Worm (Caenorhabditis elegans) whole organism, mixed stage, embryonic: Measurements from ENCODE around the gene col-179.

Experiments used
- bed-3 ChIP-seq: fragments of 200-800 bp; sonication (Bioruptor generic); optimal IDR thresholded peaks from 3 replicates; lab custom pipeline; 2018; ENCODE audit warnings: mild to moderate bottlenecking, missing genetic modification characterization, moderate library complexity, missing compliant biosample characterization
- blmp-1 ChIP-seq: fragments of 150-350 bp; optimal IDR thresholded peaks from 2 replicates; lab custom pipeline; 2014; ENCODE audit warnings: missing biosample characterization, missing genetic modification characterization
- ceh-39 ChIP-seq: fragments of 150-350 bp; optimal IDR thresholded peaks from 2 replicates; lab custom pipeline; 2014; ENCODE audit warnings: missing biosample characterization, missing genetic modification characterization
- ceh-43 ChIP-seq: fragments of 200-800 bp; sonication (Bioruptor generic); optimal IDR thresholded peaks from 2 replicates; lab custom pipeline; 2018; ENCODE audit warnings: mild to moderate bottlenecking, missing genetic modification characterization, moderate library complexity, missing compliant biosample characterization
- ceh-83 ChIP-seq: fragments of 200-800 bp; sonication (Bioruptor generic); optimal IDR thresholded peaks from 2 replicates; lab custom pipeline; 2018; ENCODE audit warnings: mild to moderate bottlenecking, missing genetic modification characterization, missing compliant biosample characterization
- ces-1 ChIP-seq: fragments of 150-350 bp; optimal IDR thresholded peaks from 2 replicates; lab custom pipeline; 2014; ENCODE audit warnings: missing biosample characterization, missing genetic modification reagents, missing genetic modification characterization
- drap-1 ChIP-seq: fragments of 200-800 bp; sonication (Bioruptor generic); optimal IDR thresholded peaks from 3 replicates; lab custom pipeline; 2018; ENCODE audit warnings: mild to moderate bottlenecking, missing genetic modification characterization, missing compliant biosample characterization
- elt-1 ChIP-seq: sonication (generic microtip); optimal IDR thresholded peaks from 2 replicates; lab custom pipeline; 2017; ENCODE audit warnings: missing genetic modification characterization, mild to moderate bottlenecking, missing compliant biosample characterization, antibody characterized with exemption, moderate library complexity, borderline replicate concordance; ENCODE audit not compliant: insufficient read depth
- elt-3 ChIP-seq: fragments of 150-350 bp; optimal IDR thresholded peaks from 2 replicates; lab custom pipeline; 2014; ENCODE audit warnings: missing biosample characterization, missing genetic modification characterization
- flh-1 ChIP-seq: fragments of 200-800 bp; sonication (Bioruptor generic); optimal IDR thresholded peaks from 2 replicates; lab custom pipeline; 2018; ENCODE audit warnings: mild to moderate bottlenecking, missing genetic modification characterization, moderate library complexity, missing compliant biosample characterization
- ham-2 ChIP-seq: fragments of 200-800 bp; sonication (Bioruptor generic); optimal IDR thresholded peaks from 2 replicates; lab custom pipeline; 2018; ENCODE audit warnings: mild to moderate bottlenecking, missing genetic modification characterization, missing compliant biosample characterization
- hlh-1 ChIP-seq: fragments of 150-350 bp; optimal IDR thresholded peaks from 2 replicates; lab custom pipeline; 2014; ENCODE audit warnings: missing biosample characterization, missing genetic modification reagents, missing genetic modification characterization
- lin-13 ChIP-seq: fragments of 150-350 bp; optimal IDR thresholded peaks from 2 replicates; lab custom pipeline; 2014; ENCODE audit warnings: missing biosample characterization, missing genetic modification characterization
- lin-32 ChIP-seq: fragments of 200-800 bp; sonication (Bioruptor generic); optimal IDR thresholded peaks from 2 replicates; lab custom pipeline; 2018; ENCODE audit warnings: mild to moderate bottlenecking, missing genetic modification characterization, missing compliant biosample characterization
- lsy-2 ChIP-seq: fragments of 150-350 bp; optimal IDR thresholded peaks from 2 replicates; lab custom pipeline; 2014; ENCODE audit warnings: missing biosample characterization, missing genetic modification characterization
- mab-5 ChIP-seq: fragments of 150-350 bp; optimal IDR thresholded peaks from 2 replicates; lab custom pipeline; 2014; ENCODE audit warnings: missing biosample characterization, missing genetic modification characterization
- mep-1 ChIP-seq: fragments of 150-350 bp; optimal IDR thresholded peaks from 2 replicates; lab custom pipeline; 2017; ENCODE audit warnings: missing biosample characterization, missing genetic modification reagents, missing genetic modification characterization, inconsistent platforms
- mls-2 ChIP-seq: sonication (generic microtip); optimal IDR thresholded peaks from 2 replicates; lab custom pipeline; 2016; ENCODE audit warnings: mild to moderate bottlenecking, missing genetic modification characterization, moderate library complexity, missing compliant biosample characterization
- nhr-12 ChIP-seq: fragments of 150-350 bp; optimal IDR thresholded peaks from 2 replicates; lab custom pipeline; 2014; ENCODE audit warnings: missing biosample characterization, missing genetic modification characterization
- nhr-2 ChIP-seq: fragments of 150-350 bp; optimal IDR thresholded peaks from 2 replicates; lab custom pipeline; 2014; ENCODE audit warnings: missing biosample characterization, missing genetic modification characterization
- nhr-237 ChIP-seq: fragments of 150-350 bp; optimal IDR thresholded peaks from 2 replicates; lab custom pipeline; 2014; ENCODE audit warnings: missing biosample characterization, missing genetic modification characterization
- nhr-28 ChIP-seq: fragments of 150-350 bp; optimal IDR thresholded peaks from 2 replicates; lab custom pipeline; 2014; ENCODE audit warnings: missing biosample characterization, missing genetic modification characterization
- nhr-76 ChIP-seq: sonication (generic microtip); optimal IDR thresholded peaks from 2 replicates; lab custom pipeline; 2017; ENCODE audit warnings: missing biosample characterization, missing genetic modification characterization
- sem-2 ChIP-seq: fragments of 200-800 bp; sonication (Bioruptor generic); optimal IDR thresholded peaks from 2 replicates; lab custom pipeline; 2018; ENCODE audit warnings: mild to moderate bottlenecking, missing genetic modification characterization, missing compliant biosample characterization
- snpc-4 ChIP-seq: fragments of 150-350 bp; optimal IDR thresholded peaks from 2 replicates; lab custom pipeline; 2014; ENCODE audit warnings: missing biosample characterization, missing genetic modification characterization
- sptf-1 ChIP-seq: sonication (generic microtip); optimal IDR thresholded peaks from 2 replicates; lab custom pipeline; 2017; ENCODE audit warnings: mild to moderate bottlenecking, missing genetic modification characterization, moderate library complexity, missing compliant biosample characterization
- tbx-8 ChIP-seq: fragments of 200-800 bp; sonication (Bioruptor generic); optimal IDR thresholded peaks from 2 replicates; lab custom pipeline; 2018; ENCODE audit warnings: mild to moderate bottlenecking, missing genetic modification characterization, moderate library complexity, missing compliant biosample characterization
- unc-120 ChIP-seq: sonication (generic microtip); optimal IDR thresholded peaks from 2 replicates; lab custom pipeline; 2017; ENCODE audit warnings: missing genetic modification characterization, missing compliant biosample characterization; ENCODE audit not compliant: poor library complexity, severe bottlenecking
- unc-39 ChIP-seq: fragments of 150-350 bp; optimal IDR thresholded peaks from 2 replicates; lab custom pipeline; 2014; ENCODE audit warnings: missing biosample characterization, missing genetic modification characterization
- unc-62 ChIP-seq: fragments of 150-350 bp; optimal IDR thresholded peaks from 2 replicates; lab custom pipeline; 2014; ENCODE audit warnings: missing biosample characterization, missing genetic modification reagents, missing genetic modification characterization
- zip-8 ChIP-seq: fragments of 150-350 bp; optimal IDR thresholded peaks from 2 replicates; lab custom pipeline; 2014; ENCODE audit warnings: missing biosample characterization, missing genetic modification characterization
- ztf-11 ChIP-seq: fragments of 150-350 bp; optimal IDR thresholded peaks from 2 replicates; lab custom pipeline; 2014; ENCODE audit warnings: missing biosample characterization, missing genetic modification characterization

The col-179 gene

DNA sequence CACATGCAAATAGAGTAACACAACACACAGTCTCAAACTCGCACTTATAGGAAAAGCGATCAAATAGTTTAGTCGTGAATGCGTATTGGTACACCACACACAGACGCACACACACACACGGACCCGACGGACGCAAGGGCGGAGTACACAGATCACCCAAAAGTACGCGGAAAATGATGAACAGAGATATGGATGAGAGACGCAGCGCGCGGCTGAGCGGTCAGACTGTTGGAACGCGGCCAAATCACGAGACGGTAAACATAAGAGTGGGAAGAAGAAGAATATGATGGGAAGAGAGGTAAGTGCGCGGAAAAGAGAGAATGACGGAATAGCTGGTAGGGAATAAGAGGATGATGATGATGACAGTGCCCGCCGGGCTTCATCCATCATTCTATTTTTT lies 46.8 kb downstream of the col-179 start (continued):
- TF ChIP-seq lin-32 (GFP tag; lab: Kevin White, UChicago): no peak
- no peak for TF ChIP-seq ceh-39
- no peak for TF ChIP-seq ces-1 (GFP tag; lab: Kevin White, UChicago)
- TF ChIP-seq sptf-1 (tag; lab: Kevin White, UChicago): peak; percentile 53
- no peak for TF ChIP-seq snpc-4 (tag; lab: Kevin White, UChicago)
- no peak for TF ChIP-seq nhr-2 (tag; lab: Kevin White, UChicago)
- no peak for TF ChIP-seq tbx-8
- no peak for TF ChIP-seq unc-120
- TF ChIP-seq nhr-12: no peak
- TF ChIP-seq, all 35 proteins: peak for 8

DNA sequence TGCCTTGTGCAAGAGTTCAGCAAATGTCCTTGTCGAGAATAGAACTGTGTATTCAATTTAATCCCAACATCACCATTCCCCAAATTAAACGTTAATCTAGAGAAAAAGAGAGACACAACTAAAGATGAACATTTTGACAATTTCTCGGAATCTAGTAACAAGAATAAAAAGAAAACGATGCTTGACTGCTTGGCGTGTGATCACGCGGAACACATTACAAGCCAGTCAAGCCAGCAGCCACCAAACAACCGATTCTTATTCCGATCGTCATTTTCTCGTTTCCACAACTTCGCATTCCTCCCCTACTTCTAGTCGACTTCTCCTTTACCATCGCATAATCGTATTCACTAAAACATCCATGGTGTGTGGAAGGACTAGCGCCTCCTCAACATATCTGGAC lies 48.1 kb downstream of the col-179 start:
- TF ChIP-seq lin-32 (GFP tag; lab: Kevin White, UChicago) (no peak), unc-120 (no peak), lsy-2 (tag; lab: Kevin White, UChicago) (no peak), drap-1 (GFP tag; lab: Kevin White, UChicago) (no peak), sem-2 (no peak), nhr-28 (tag; lab: Kevin White, UChicago) (no peak), nhr-76 (no peak), unc-62 (GFP tag; lab: Kevin White, UChicago) (no peak), bed-3 (GFP tag; lab: Kevin White, UChicago) (no peak), blmp-1 (tag; lab: Kevin White, UChicago) (no peak), hlh-1 (no peak), unc-39 (no peak), zip-8 (tag; lab: Kevin White, UChicago) (no peak)

DNA sequence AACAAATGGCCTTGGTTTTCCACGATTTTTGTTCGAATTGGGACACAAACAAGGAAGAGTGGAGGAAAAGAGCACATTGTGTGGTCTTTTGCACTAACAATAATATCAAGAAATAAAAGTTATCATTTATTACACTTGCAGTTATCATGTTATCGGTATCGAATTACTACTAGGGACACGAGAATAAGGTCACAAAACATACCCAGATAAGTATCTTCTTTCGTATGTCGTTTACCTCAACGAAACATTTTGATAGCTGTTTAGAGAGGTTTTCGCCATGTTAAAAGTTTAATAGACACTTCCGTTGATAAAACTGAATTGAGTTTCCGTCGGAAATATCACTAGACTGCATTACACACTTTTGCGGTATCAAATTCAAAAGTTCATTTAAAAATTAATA lies 49.7 kb downstream of the col-179 start:
- TF ChIP-seq lin-13 (tag; lab: Kevin White, UChicago) (no peak), elt-1 (tag; lab: Kevin White, UChicago) (no peak), ztf-11 (no peak), elt-3 (tag; lab: Kevin White, UChicago) (no peak), bed-3 (GFP tag; lab: Kevin White, UChicago) (no peak), mab-5 (tag; lab: Kevin White, UChicago) (no peak), sptf-1 (tag; lab: Kevin White, UChicago) (no peak), nhr-2 (tag; lab: Kevin White, UChicago) (no peak), nhr-28 (tag; lab: Kevin White, UChicago) (no peak), ces-1 (GFP tag; lab: Kevin White, UChicago) (no peak), ceh-43 (no peak), unc-39 (no peak), ham-2 (GFP tag; lab: Kevin White, UChicago) (no peak), sem-2 (no peak), nhr-76 (no peak), ceh-83 (GFP tag; lab: Kevin White, UChicago) (no peak), drap-1 (GFP tag; lab: Kevin White, UChicago) (no peak), flh-1 (GFP tag; lab: Kevin White, UChicago) (no peak)

ce11 chrX:11251928-11252327 lies 50.7 kb downstream of the col-179 start:
- TF ChIP-seq zip-8 (tag; lab: Kevin White, UChicago) (no peak), sem-2 (no peak), sptf-1 (tag; lab: Kevin White, UChicago) (no peak), elt-1 (tag; lab: Kevin White, UChicago) (no peak), ceh-83 (GFP tag; lab: Kevin White, UChicago) (no peak), unc-120 (no peak), ces-1 (GFP tag; lab: Kevin White, UChicago) (no peak), elt-3 (tag; lab: Kevin White, UChicago) (no peak), mls-2 (tag; lab: Kevin White, UChicago) (no peak), nhr-237 (tag; lab: Kevin White, UChicago) (no peak), mep-1 (no peak), mab-5 (tag; lab: Kevin White, UChicago) (no peak), ham-2 (GFP tag; lab: Kevin White, UChicago) (no peak), lin-13 (tag; lab: Kevin White, UChicago) (no peak), snpc-4 (tag; lab: Kevin White, UChicago) (no peak)
